Fruit fly (Drosophila melanogaster) whole organism, embryonic: ENCODE results near the gene HBS1.

Source experiments
- Aef1 ChIP-seq: fragments of 200-800 bp; sonication (Bioruptor generic); IDR thresholded peaks from 3 replicates; pipeline ENCODE4 v1.3.6; 2022; ENCODE audit warnings: missing biosample characterization, missing genetic modification characterization
- Bdp1 ChIP-seq: fragments of 200-800 bp; sonication (Bioruptor generic); optimal IDR thresholded peaks from 3 replicates; lab custom pipeline; 2016; ENCODE audit warnings: missing biosample characterization, missing genetic modification characterization
- CG10654 ChIP-seq: fragments of 200-800 bp; sonication (Bioruptor generic); optimal IDR thresholded peaks from 2 replicates; lab custom pipeline; 2016; ENCODE audit warnings: missing biosample characterization, missing genetic modification characterization
- CG11696 ChIP-seq: fragments of 200-800 bp; sonication (Bioruptor generic); IDR thresholded peaks from 2 replicates; pipeline ENCODE4 v1.3.6; 2022; ENCODE audit warnings: missing biosample characterization, missing genetic modification characterization
- CG13287 ChIP-seq: fragments of 200-800 bp; sonication (Bioruptor generic); IDR thresholded peaks from 2 replicates; pipeline ENCODE4 v1.3.6; 2022; ENCODE audit warnings: missing biosample characterization, missing genetic modification characterization; ENCODE audit not compliant: partially characterized antibody
- CG14710 ChIP-seq: fragments of 200-800 bp; sonication (Bioruptor generic); optimal IDR thresholded peaks from 3 replicates; lab custom pipeline; 2019; ENCODE audit warnings: missing biosample characterization, mild to moderate bottlenecking, missing genetic modification characterization, moderate library complexity
- CG15011 ChIP-seq: fragments of 200-800 bp; sonication (Bioruptor generic); optimal IDR thresholded peaks from 3 replicates; lab custom pipeline; 2018; ENCODE audit warnings: missing biosample characterization, mild to moderate bottlenecking, missing genetic modification characterization
- CG15696 ChIP-seq: fragments of 200-800 bp; sonication (Bioruptor generic); optimal IDR thresholded peaks from 2 replicates; lab custom pipeline; 2019; ENCODE audit warnings: missing biosample characterization, mild to moderate bottlenecking, missing genetic modification characterization, moderate library complexity
- CG2116 ChIP-seq: fragments of 200-800 bp; sonication (Bioruptor generic); optimal IDR thresholded peaks from 3 replicates; lab custom pipeline; 2018; ENCODE audit warnings: missing biosample characterization, mild to moderate bottlenecking, missing genetic modification characterization
- CG2889 ChIP-seq: fragments of 200-800 bp; sonication (Bioruptor generic); IDR thresholded peaks from 3 replicates; pipeline ENCODE4 v1.3.6; 2022; ENCODE audit warnings: missing biosample characterization, missing genetic modification characterization
- CG30020 ChIP-seq: fragments of 200-800 bp; optimal IDR thresholded peaks from 2 replicates; lab custom pipeline; 2019; ENCODE audit warnings: missing biosample characterization, mild to moderate bottlenecking, missing genetic modification characterization, moderate library complexity
- CG31441 ChIP-seq: fragments of 200-800 bp; sonication (Bioruptor generic); IDR thresholded peaks from 2 replicates; pipeline ENCODE4 v1.3.6; 2022; ENCODE audit warnings: missing biosample characterization, missing genetic modification characterization
- CG42726 ChIP-seq: fragments of 200-800 bp; sonication (Bioruptor generic); IDR thresholded peaks from 2 replicates; pipeline ENCODE4 v1.3.6; 2022; ENCODE audit warnings: missing biosample characterization, missing genetic modification characterization; ENCODE audit not compliant: partially characterized antibody
- CG4282 ChIP-seq: fragments of 200-800 bp; sonication (Bioruptor generic); optimal IDR thresholded peaks from 2 replicates; lab custom pipeline; 2016; ENCODE audit warnings: missing biosample characterization, missing genetic modification characterization
- CG4617 ChIP-seq: fragments of 200-800 bp; sonication (Bioruptor generic); optimal IDR thresholded peaks from 3 replicates; lab custom pipeline; 2016; ENCODE audit warnings: missing biosample characterization, missing genetic modification characterization, borderline replicate concordance
- CG4854 ChIP-seq: fragments of 200-800 bp; sonication (Bioruptor generic); optimal IDR thresholded peaks from 2 replicates; lab custom pipeline; 2016; ENCODE audit warnings: missing biosample characterization, missing genetic modification characterization, inconsistent platforms
- CG8359 ChIP-seq: fragments of 200-800 bp; sonication (Bioruptor generic); optimal IDR thresholded peaks from 2 replicates; lab custom pipeline; 2017; ENCODE audit warnings: missing biosample characterization, mild to moderate bottlenecking, missing genetic modification characterization, borderline replicate concordance
- CG8944 ChIP-seq: fragments of 200-800 bp; sonication (Bioruptor generic); optimal IDR thresholded peaks from 3 replicates; lab custom pipeline; 2016; ENCODE audit warnings: missing biosample characterization, missing genetic modification characterization
- CG9797 ChIP-seq: fragments of 200-800 bp; sonication (Bioruptor generic); optimal IDR thresholded peaks from 3 replicates; lab custom pipeline; 2018; ENCODE audit warnings: missing biosample characterization, mild to moderate bottlenecking, missing genetic modification characterization
- CG9932 ChIP-seq: fragments of 200-800 bp; sonication (Bioruptor generic); IDR thresholded peaks from 2 replicates; pipeline ENCODE4 v1.3.6; 2022; ENCODE audit warnings: missing biosample characterization, missing genetic modification characterization
- CkIIα-i1 ChIP-seq: fragments of 200-800 bp; sonication (Bioruptor generic); IDR thresholded peaks from 2 replicates; pipeline ENCODE4 v1.3.6; 2022; ENCODE audit warnings: missing biosample characterization, missing genetic modification characterization
- CoRest ChIP-seq: fragments of 200-800 bp; sonication (Bioruptor generic); optimal IDR thresholded peaks from 3 replicates; lab custom pipeline; 2018; ENCODE audit warnings: missing biosample characterization, mild to moderate bottlenecking, missing genetic modification characterization, moderate library complexity
- CrebB ChIP-seq: fragments of 200-800 bp; sonication (Bioruptor generic); optimal IDR thresholded peaks from 3 replicates; lab custom pipeline; 2018; ENCODE audit warnings: missing biosample characterization, mild to moderate bottlenecking, missing genetic modification characterization
- Drgx ChIP-seq: fragments of 200-800 bp; sonication (Bioruptor generic); IDR thresholded peaks from 2 replicates; pipeline ENCODE4 v1.3.6; 2022; ENCODE audit warnings: missing biosample characterization, missing genetic modification characterization
- HmgZ ChIP-seq: fragments of 200-800 bp; sonication (Bioruptor generic); optimal IDR thresholded peaks from 2 replicates; lab custom pipeline; 2018; ENCODE audit warnings: missing biosample characterization, mild to moderate bottlenecking, missing genetic modification characterization
- Hr3 ChIP-seq: fragments of 200-800 bp; sonication (Bioruptor generic); optimal IDR thresholded peaks from 3 replicates; lab custom pipeline; 2016; ENCODE audit warnings: missing biosample characterization, missing genetic modification characterization
- Lim3 ChIP-seq: fragments of 200-800 bp; sonication (Bioruptor generic); IDR thresholded peaks from 2 replicates; pipeline ENCODE4 v1.3.6; 2022; ENCODE audit warnings: missing biosample characterization, missing genetic modification characterization
- MESR4 ChIP-seq: fragments of 200-800 bp; sonication (Bioruptor generic); optimal IDR thresholded peaks from 2 replicates; lab custom pipeline; 2018; ENCODE audit warnings: missing biosample characterization, mild to moderate bottlenecking, missing genetic modification characterization, moderate library complexity
- Neu2 ChIP-seq: fragments of 200-800 bp; sonication (Bioruptor generic); optimal IDR thresholded peaks from 3 replicates; lab custom pipeline; 2016; ENCODE audit warnings: missing biosample characterization, missing genetic modification characterization, borderline replicate concordance
- Oli ChIP-seq: fragments of 200-800 bp; sonication (Bioruptor generic); optimal IDR thresholded peaks from 2 replicates; lab custom pipeline; 2018; ENCODE audit warnings: missing biosample characterization, mild to moderate bottlenecking, missing genetic modification characterization, moderate library complexity
- PHDP ChIP-seq: fragments of 200-800 bp; sonication (Bioruptor generic); optimal IDR thresholded peaks from 3 replicates; lab custom pipeline; 2018; ENCODE audit warnings: missing biosample characterization, mild to moderate bottlenecking, missing genetic modification characterization, moderate library complexity
- Rx ChIP-seq: fragments of 200-800 bp; sonication (Bioruptor generic); IDR thresholded peaks from 2 replicates; pipeline ENCODE4 v1.3.6; 2022; ENCODE audit warnings: missing biosample characterization, missing genetic modification characterization
- Vsx1 ChIP-seq: fragments of 200-800 bp; sonication (Bioruptor generic); optimal IDR thresholded peaks from 2 replicates; lab custom pipeline; 2017; ENCODE audit warnings: missing biosample characterization, mild to moderate bottlenecking, missing genetic modification characterization, missing genetic modification reagents
- aop ChIP-seq: fragments of 200-800 bp; sonication (Bioruptor generic); IDR thresholded peaks from 2 replicates; pipeline ENCODE4 v1.3.6; 2022; ENCODE audit warnings: missing biosample characterization, missing genetic modification characterization
- cad ChIP-seq: fragments of >200 bp; optimal IDR thresholded peaks from 2 replicates; lab custom pipeline; 2017; ENCODE audit warnings: missing biosample characterization, missing genetic modification characterization
- croc ChIP-seq: fragments of 200-800 bp; sonication (Bioruptor generic); conservative IDR thresholded peaks from 3 replicates; pipeline ENCODE4 v1.3.6; 2022; ENCODE audit warnings: missing biosample characterization, missing genetic modification characterization
- crp ChIP-seq, 2 experiments: fragments of 200-800 bp; sonication (Bioruptor generic); optimal IDR thresholded peaks; 2 replicates in 1 of 2; 3 replicates in 1 of 2; lab custom pipeline; 2017; ENCODE audit warnings: missing biosample characterization in 2 of 2, missing genetic modification characterization in 2 of 2, mild to moderate bottlenecking in 1 of 2, moderate library complexity in 1 of 2
- cwo ChIP-seq: fragments of 200-800 bp; sonication (Bioruptor generic); optimal IDR thresholded peaks from 3 replicates; lab custom pipeline; 2017; ENCODE audit warnings: missing biosample characterization, missing genetic modification characterization, mild to moderate bottlenecking, moderate library complexity, missing genetic modification reagents
- dimm ChIP-seq: fragments of 200-800 bp; sonication (Bioruptor generic); IDR thresholded peaks from 2 replicates; pipeline ENCODE4 v1.3.6; 2022; ENCODE audit warnings: missing biosample characterization, missing genetic modification characterization
- dmrt99B ChIP-seq: fragments of 200-800 bp; sonication (Bioruptor generic); optimal IDR thresholded peaks from 2 replicates; lab custom pipeline; 2018; ENCODE audit warnings: missing biosample characterization, mild to moderate bottlenecking, missing genetic modification characterization, moderate library complexity
- en ChIP-seq: fragments of 200-800 bp; sonication (Bioruptor generic); optimal IDR thresholded peaks from 2 replicates; lab custom pipeline; 2016; ENCODE audit warnings: missing biosample characterization, missing genetic modification characterization
- insv ChIP-seq, 2 experiments: fragments of 200-800 bp; sonication (Bioruptor generic); optimal IDR thresholded peaks; 3 replicates each; lab custom pipeline; 2016 to 2018; ENCODE audit warnings: missing biosample characterization in 2 of 2, missing genetic modification characterization in 2 of 2
- knrl ChIP-seq: fragments of 200-800 bp; sonication (Bioruptor generic); IDR thresholded peaks from 3 replicates; pipeline ENCODE4 v1.3.6; 2022; ENCODE audit warnings: missing biosample characterization, missing genetic modification characterization; ENCODE audit not compliant: partially characterized antibody
- maf-S ChIP-seq: fragments of 200-800 bp; sonication (Bioruptor generic); optimal IDR thresholded peaks from 2 replicates; lab custom pipeline; 2016; ENCODE audit warnings: missing biosample characterization, missing genetic modification characterization
- p53 ChIP-seq: fragments of 200-800 bp; sonication (Bioruptor generic); optimal IDR thresholded peaks from 2 replicates; lab custom pipeline; 2016; ENCODE audit warnings: missing biosample characterization, missing genetic modification characterization
- pzg ChIP-seq: fragments of 200-800 bp; sonication (Bioruptor generic); optimal IDR thresholded peaks from 3 replicates; lab custom pipeline; 2018; ENCODE audit warnings: missing biosample characterization, mild to moderate bottlenecking, missing genetic modification characterization, moderate library complexity
- ranshi ChIP-seq: fragments of 200-800 bp; sonication (Bioruptor generic); IDR thresholded peaks from 2 replicates; pipeline ENCODE4 v1.3.6; 2022; ENCODE audit warnings: missing biosample characterization, missing genetic modification characterization
- ro ChIP-seq: fragments of 200-800 bp; sonication (Bioruptor generic); IDR thresholded peaks from 2 replicates; pipeline ENCODE4 v1.3.6; 2022; ENCODE audit warnings: missing biosample characterization, missing genetic modification characterization
- so ChIP-seq: fragments of 200-800 bp; sonication (Bioruptor generic); IDR thresholded peaks from 3 replicates; pipeline ENCODE4 v1.3.6; 2022; ENCODE audit warnings: missing biosample characterization, missing genetic modification characterization
- vvl ChIP-seq: fragments of 200-800 bp; sonication (Bioruptor generic); IDR thresholded peaks from 2 replicates; pipeline ENCODE4 v1.3.6; 2022; ENCODE audit warnings: missing biosample characterization, missing genetic modification characterization

Gene HBS1

DNA sequence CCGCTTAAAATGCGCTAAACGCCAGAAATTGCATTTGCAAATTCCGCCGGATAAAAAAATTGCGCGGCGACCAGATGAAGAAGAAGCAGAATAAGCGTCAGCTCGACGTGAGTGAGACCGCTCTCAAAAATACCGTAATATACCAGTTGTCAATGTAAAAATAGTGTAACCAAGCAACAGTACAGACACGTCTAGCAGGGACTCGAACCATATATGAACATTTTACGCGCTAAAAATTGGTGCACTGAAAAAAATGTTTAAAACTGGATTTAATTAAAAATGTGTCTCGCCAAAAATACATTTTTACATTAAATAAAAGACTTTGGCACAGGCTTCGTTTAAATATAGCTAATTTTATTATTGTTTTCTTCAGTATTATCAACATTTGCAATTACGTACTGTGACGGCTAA, 11.2 kb upstream of the HBS1 start, which contains the start of gene dre4 (continued):
- peak; percentile 64 for TF ChIP-seq CG4617
- peak; percentile 65 for TF ChIP-seq dmrt99B (tag; lab: Kevin White, UChicago)
- peak; percentile 77 for TF ChIP-seq CG9932 (GFP tag; lab: Robert Waterston, UW)
- peak; percentile 44 for TF ChIP-seq en (GFP tag; lab: Kevin White, UChicago)
- TF ChIP-seq Neu2: no peak
- peak; percentile 97 for TF ChIP-seq pzg (GFP tag; lab: Kevin White, UChicago)
- no peak for TF ChIP-seq ro (GFP tag; lab: Robert Waterston, UW)
- peak; percentile 9 for TF ChIP-seq cwo (GFP tag; lab: Kevin White, UChicago)
- peak; percentile 82 for TF ChIP-seq CG14710 (tag; lab: Kevin White, UChicago)
- TF ChIP-seq Drgx (GFP tag; lab: Robert Waterston, UW): peak; percentile 57
- TF ChIP-seq cad: no peak
- no peak for TF ChIP-seq CkIIα-i1
- TF ChIP-seq Hr3 (GFP tag; lab: Kevin White, UChicago): peak; percentile 63
- peak; percentile 59; the same call in 1 of the 3 replicates for TF ChIP-seq CG2889 (GFP tag; lab: Robert Waterston, UW)
- TF ChIP-seq CoRest (tag; lab: Kevin White, UChicago): peak; percentile 66
- peak; percentile 28; the same call in 1 of the 2 replicates for TF ChIP-seq CG11696 (GFP tag; lab: Robert Waterston, UW)
- peak; percentile 27 for TF ChIP-seq CG15011
- peak; percentile 80 for TF ChIP-seq PHDP (tag; lab: Kevin White, UChicago)
- peak in 1 of 2 experiments; percentile 46 for TF ChIP-seq crp (GFP tag; optimal IDR thresholded peaks at IDR 0.05; lab: Kevin White, UChicago)
- peak; percentile 67 for TF ChIP-seq CG8944 (GFP tag; lab: Kevin White, UChicago)
- TF ChIP-seq CG31441: peak; percentile 70
- TF ChIP-seq Vsx1 (GFP tag; lab: Kevin White, UChicago): no peak
- TF ChIP-seq Aef1 (GFP tag; lab: Robert Waterston, UW): peak; percentile 57
- TF ChIP-seq Bdp1 (GFP tag; lab: Kevin White, UChicago): peak; percentile 54
- TF ChIP-seq CG8359 (GFP tag; lab: Kevin White, UChicago): no peak
- TF ChIP-seq Rx (GFP tag; lab: Robert Waterston, UW): peak; percentile 50
- peak; percentile 94 for TF ChIP-seq CG9797
- peak; percentile 75 for TF ChIP-seq so (GFP tag; lab: Robert Waterston, UW)
- peak; percentile 37 for TF ChIP-seq CG15696
- peak; percentile 63 for TF ChIP-seq Oli
- peak; percentile 52 for TF ChIP-seq CrebB (tag; lab: Kevin White, UChicago)
- no peak for TF ChIP-seq CG42726
- TF ChIP-seq insv (GFP tag; optimal IDR thresholded peaks at IDR 0.05; lab: Kevin White, UChicago): peak in 1 of 2 experiments; percentile 21
- peak; percentile 84 for TF ChIP-seq HmgZ (tag; lab: Kevin White, UChicago)
- TF ChIP-seq CG30020 (tag; lab: Kevin White, UChicago): peak; percentile 20
- peak; percentile 79 for TF ChIP-seq ranshi (GFP tag; lab: Robert Waterston, UW)
- TF ChIP-seq CG13287: peak; percentile 66
- peak; percentile 57 for TF ChIP-seq CG10654 (GFP tag; lab: Kevin White, UChicago)
- no peak for TF ChIP-seq Lim3
- peak; percentile 63 for TF ChIP-seq MESR4 (GFP tag; lab: Kevin White, UChicago)
- TF ChIP-seq croc (GFP tag; lab: Robert Waterston, UW): peak; percentile 15; the same call in 1 of the 3 replicates
- TF ChIP-seq knrl (GFP tag; lab: Robert Waterston, UW): peak; percentile 60; the same call in 1 of the 3 replicates
- peak; percentile 8 for TF ChIP-seq CG4282 (GFP tag; lab: Kevin White, UChicago)
- TF ChIP-seq CG2116 (GFP tag; lab: Kevin White, UChicago): peak; percentile 50
- peak; percentile 17 for TF ChIP-seq maf-S (GFP tag; lab: Kevin White, UChicago)
- 0 out of 2 replicates have a peak, but pooled peaks have one; percentile 26 for TF ChIP-seq aop (GFP tag; lab: Robert Waterston, UW)
- TF ChIP-seq vvl (GFP tag; lab: Robert Waterston, UW): peak; percentile 86
- TF ChIP-seq p53 (GFP tag; lab: Kevin White, UChicago): peak; percentile 33
- peak; percentile 44 for TF ChIP-seq CG4854 (GFP tag; lab: Kevin White, UChicago)
- peak; percentile 18; the same call in 1 of the 2 replicates for TF ChIP-seq dimm
